Worm (Caenorhabditis elegans) whole organism, L4 larva: ENCODE results near the gene vha-13.

Experiments used
- F10B5.3 ChIP-seq: sonication (generic microtip); optimal IDR thresholded peaks from 2 replicates; lab custom pipeline; 2016; ENCODE audit warnings: mild to moderate bottlenecking, missing genetic modification characterization, missing compliant biosample characterization
- F26F4.8 ChIP-seq: fragments of 200-800 bp; sonication (Bioruptor generic); conservative IDR thresholded peaks from 2 replicates; pipeline ENCODE4 v1.3.6; 2022; ENCODE audit warnings: missing genetic modification characterization, missing compliant biosample characterization
- F49E8.2 ChIP-seq: sonication (generic microtip); optimal IDR thresholded peaks from 2 replicates; lab custom pipeline; 2016; ENCODE audit warnings: missing compliant biosample characterization, mild to moderate bottlenecking, missing genetic modification characterization, borderline replicate concordance
- T20F7.1 ChIP-seq: fragments of 200-800 bp; sonication (Bioruptor generic); optimal IDR thresholded peaks from 2 replicates; lab custom pipeline; 2018; ENCODE audit warnings: mild to moderate bottlenecking, missing genetic modification characterization, missing compliant biosample characterization
- Y105C5A.15 ChIP-seq: fragments of 200-800 bp; sonication (Bioruptor generic); IDR thresholded peaks from 2 replicates; pipeline ENCODE4 v1.3.6; 2022; ENCODE audit warnings: missing genetic modification characterization, missing compliant biosample characterization
- ZK337.2 ChIP-seq: fragments of 200-800 bp; sonication (Bioruptor generic); IDR thresholded peaks from 2 replicates; pipeline ENCODE4 v1.3.6; 2022; ENCODE audit warnings: missing genetic modification reagents, missing genetic modification characterization, missing compliant biosample characterization
- ZK546.5 ChIP-seq, 2 experiments: sonication (generic microtip); optimal IDR thresholded peaks; 2 replicates each; lab custom pipeline; 2017; ENCODE audit warnings: missing biosample characterization in 2 of 2, missing genetic modification characterization in 2 of 2
- aly-2 ChIP-seq: sonication (generic microtip); optimal IDR thresholded peaks from 2 replicates; lab custom pipeline; 2018; ENCODE audit warnings: missing biosample characterization, missing genetic modification characterization
- ama-1 ChIP-seq: fragments of 150-350 bp; optimal IDR thresholded peaks from 2 replicates; lab custom pipeline; 2014; ENCODE audit warnings: inconsistent platforms, mixed read lengths
- arid-1 ChIP-seq: fragments of 200-800 bp; sonication (Bioruptor generic); conservative IDR thresholded peaks from 2 replicates; pipeline ENCODE4 v1.3.6; 2022; ENCODE audit warnings: missing genetic modification reagents, missing genetic modification characterization, missing compliant biosample characterization
- attf-4 ChIP-seq: sonication (generic microtip); optimal IDR thresholded peaks from 3 replicates; lab custom pipeline; 2017; ENCODE audit warnings: missing biosample characterization, missing genetic modification characterization
- ceh-20 ChIP-seq: fragments of 200-800 bp; sonication (Bioruptor generic); IDR thresholded peaks from 2 replicates; pipeline ENCODE4 v1.3.6; 2022; ENCODE audit warnings: missing genetic modification reagents, missing genetic modification characterization, missing compliant biosample characterization
- ceh-32 ChIP-seq: sonication (generic microtip); optimal IDR thresholded peaks from 2 replicates; lab custom pipeline; 2016; ENCODE audit warnings: mild to moderate bottlenecking, missing genetic modification characterization, missing compliant biosample characterization; ENCODE audit not compliant: poor library complexity
- ceh-82 ChIP-seq: sonication (generic microtip); optimal IDR thresholded peaks from 2 replicates; lab custom pipeline; 2017; ENCODE audit warnings: missing biosample characterization, missing genetic modification characterization
- ces-1 ChIP-seq: fragments of 150-350 bp; sonication (generic microtip); optimal IDR thresholded peaks from 4 replicates; lab custom pipeline; 2014; ENCODE audit warnings: missing biosample characterization, missing genetic modification reagents, missing genetic modification characterization
- cey-2 ChIP-seq: sonication (generic microtip); optimal IDR thresholded peaks from 3 replicates; lab custom pipeline; 2017; ENCODE audit warnings: missing genetic modification characterization, mild to moderate bottlenecking, missing compliant biosample characterization, antibody characterized with exemption, borderline replicate concordance; ENCODE audit not compliant: insufficient read depth
- daf-12 ChIP-seq: fragments of 150-350 bp; optimal IDR thresholded peaks from 2 replicates; lab custom pipeline; 2014; ENCODE audit warnings: missing biosample characterization, missing genetic modification reagents, missing genetic modification characterization
- daf-16 ChIP-seq, 3 experiments: sonication (generic microtip); optimal IDR thresholded peaks; 2 replicates each; lab custom pipeline; 2016 to 2017; ENCODE audit warnings: missing genetic modification characterization in 3 of 3, missing genetic modification reagents in 3 of 3, mild to moderate bottlenecking in 2 of 3, missing compliant biosample characterization in 2 of 3, missing biosample characterization in 1 of 3, moderate library complexity in 1 of 3
- dmd-8 ChIP-seq: fragments of 200-800 bp; sonication (Bioruptor generic); IDR thresholded peaks from 2 replicates; pipeline ENCODE4 v1.3.6; 2022; ENCODE audit warnings: missing genetic modification characterization, missing compliant biosample characterization
- dpl-1 ChIP-seq: fragments of 150-350 bp; optimal IDR thresholded peaks from 2 replicates; lab custom pipeline; 2014; ENCODE audit warnings: missing biosample characterization, missing genetic modification reagents, missing genetic modification characterization
- duxl-1 ChIP-seq: sonication (generic microtip); optimal IDR thresholded peaks from 2 replicates; lab custom pipeline; 2016; ENCODE audit warnings: mild to moderate bottlenecking, missing genetic modification characterization, moderate library complexity, missing compliant biosample characterization; ENCODE audit not compliant: poor library complexity
- egl-27 ChIP-seq: sonication (generic microtip); optimal IDR thresholded peaks from 3 replicates; lab custom pipeline; 2017; ENCODE audit warnings: missing biosample characterization, missing genetic modification reagents, missing genetic modification characterization
- gei-8 ChIP-seq: fragments of 200-800 bp; sonication (Bioruptor generic); optimal IDR thresholded peaks from 2 replicates; lab custom pipeline; 2018; ENCODE audit warnings: mild to moderate bottlenecking, missing genetic modification characterization, missing compliant biosample characterization
- hif-1 ChIP-seq, 2 experiments: sonication (generic microtip); optimal IDR thresholded peaks; 2 replicates each; lab custom pipeline; 2016 to 2017; ENCODE audit warnings: missing compliant biosample characterization in 2 of 2, missing genetic modification characterization in 2 of 2, missing genetic modification reagents in 2 of 2, missing genotype in 2 of 2, mild to moderate bottlenecking in 1 of 2
- hlh-11 ChIP-seq: fragments of 200-800 bp; sonication (Bioruptor generic); optimal IDR thresholded peaks from 2 replicates; lab custom pipeline; 2018; ENCODE audit warnings: mild to moderate bottlenecking, missing genetic modification characterization, missing compliant biosample characterization
- hlh-30 ChIP-seq: sonication (generic microtip); optimal IDR thresholded peaks from 2 replicates; lab custom pipeline; 2017; ENCODE audit warnings: antibody characterized with exemption, mild to moderate bottlenecking, missing genetic modification characterization, missing compliant biosample characterization; ENCODE audit not compliant: insufficient read depth
- hmg-1.1 ChIP-seq: fragments of 200-800 bp; sonication (Bioruptor generic); IDR thresholded peaks from 2 replicates; pipeline ENCODE4 v1.3.6; 2022; ENCODE audit warnings: missing genetic modification reagents, missing genetic modification characterization, missing compliant biosample characterization
- lim-7 ChIP-seq: fragments of 200-800 bp; sonication (Bioruptor generic); IDR thresholded peaks from 2 replicates; pipeline ENCODE4 v1.3.6; 2022; ENCODE audit warnings: missing genetic modification characterization, missing compliant biosample characterization
- lin-1 ChIP-seq: fragments of 200-800 bp; sonication (Bioruptor generic); IDR thresholded peaks from 2 replicates; pipeline ENCODE4 v1.3.6; 2022; ENCODE audit warnings: missing genetic modification reagents, missing genetic modification characterization, missing compliant biosample characterization
- lin-13 ChIP-seq: fragments of 150-350 bp; optimal IDR thresholded peaks from 2 replicates; lab custom pipeline; 2014; ENCODE audit warnings: missing biosample characterization, missing genetic modification reagents, missing genetic modification characterization
- lin-39 ChIP-seq: fragments of 150-350 bp; optimal IDR thresholded peaks from 2 replicates; lab custom pipeline; 2014; ENCODE audit warnings: missing biosample characterization, missing genetic modification reagents, missing genetic modification characterization
- lir-3 ChIP-seq: sonication (generic microtip); optimal IDR thresholded peaks from 2 replicates; lab custom pipeline; 2016; ENCODE audit warnings: mild to moderate bottlenecking, missing genetic modification characterization, missing compliant biosample characterization
- mep-1 ChIP-seq: fragments of 150-350 bp; sonication (generic microtip); optimal IDR thresholded peaks from 3 replicates; lab custom pipeline; 2014; ENCODE audit warnings: missing biosample characterization, missing genetic modification characterization
- mes-2 ChIP-seq: sonication (generic microtip); optimal IDR thresholded peaks from 2 replicates; lab custom pipeline; 2016; ENCODE audit warnings: missing genotype, mild to moderate bottlenecking, missing genetic modification characterization, missing compliant biosample characterization; ENCODE audit not compliant: poor library complexity, severe bottlenecking
- nhr-102 ChIP-seq: sonication (generic microtip); optimal IDR thresholded peaks from 2 replicates; lab custom pipeline; 2016; ENCODE audit warnings: mild to moderate bottlenecking, missing genetic modification characterization, moderate library complexity, missing compliant biosample characterization
- nhr-237 ChIP-seq: sonication (generic microtip); optimal IDR thresholded peaks from 2 replicates; lab custom pipeline; 2017; ENCODE audit warnings: missing biosample characterization, missing genetic modification characterization
- nhr-41 ChIP-seq: fragments of 200-800 bp; sonication (Bioruptor generic); IDR thresholded peaks from 2 replicates; pipeline ENCODE4 v1.3.6; 2022; ENCODE audit warnings: missing genetic modification reagents, missing genetic modification characterization, missing compliant biosample characterization
- nhr-42 ChIP-seq: fragments of 200-800 bp; sonication (Bioruptor generic); IDR thresholded peaks from 2 replicates; pipeline ENCODE4 v1.3.6; 2022; ENCODE audit warnings: missing genetic modification characterization, missing compliant biosample characterization
- nhr-6 ChIP-seq: fragments of 150-350 bp; optimal IDR thresholded peaks from 2 replicates; lab custom pipeline; 2014; ENCODE audit warnings: missing biosample characterization, missing genetic modification characterization
- nhr-76 ChIP-seq: fragments of 150-350 bp; optimal IDR thresholded peaks from 2 replicates; lab custom pipeline; 2014; ENCODE audit warnings: missing biosample characterization, missing genetic modification characterization
- nhr-77 ChIP-seq: fragments of 150-350 bp; optimal IDR thresholded peaks from 2 replicates; lab custom pipeline; 2014; ENCODE audit warnings: missing biosample characterization, missing genetic modification characterization
- php-3 ChIP-seq: fragments of 200-800 bp; sonication (Bioruptor generic); IDR thresholded peaks from 2 replicates; pipeline ENCODE4 v1.3.6; 2022; ENCODE audit warnings: missing genetic modification reagents, missing genetic modification characterization, missing compliant biosample characterization
- pqm-1 ChIP-seq: sonication (generic microtip); optimal IDR thresholded peaks from 2 replicates; lab custom pipeline; 2017; ENCODE audit warnings: missing biosample characterization, missing genetic modification characterization
- sdz-12 ChIP-seq: fragments of 200-800 bp; sonication (Bioruptor generic); optimal IDR thresholded peaks from 2 replicates; lab custom pipeline; 2018; ENCODE audit warnings: mild to moderate bottlenecking, missing genetic modification characterization, missing compliant biosample characterization
- skn-1 ChIP-seq: fragments of 150-350 bp; optimal IDR thresholded peaks from 2 replicates; lab custom pipeline; 2014; ENCODE audit warnings: missing biosample characterization, missing genetic modification characterization
- unc-39 ChIP-seq: sonication (generic microtip); optimal IDR thresholded peaks from 2 replicates; lab custom pipeline; 2017; ENCODE audit warnings: missing biosample characterization, missing genetic modification characterization
- unc-62 ChIP-seq, 3 experiments: fragments of 150-350 bp in 1 of 3; sonication (generic microtip); optimal IDR thresholded peaks in 2 of 3; peaks in 1 of 3; 1 replicate in 1 of 3; 2 replicates in 2 of 3; lab custom pipeline; 2014 to 2017; ENCODE audit warnings: missing biosample characterization in 3 of 3, missing genetic modification characterization in 3 of 3, missing genetic modification reagents in 3 of 3, missing genotype in 1 of 3
- zag-1 ChIP-seq: fragments of 150-350 bp; optimal IDR thresholded peaks from 2 replicates; lab custom pipeline; 2014; ENCODE audit warnings: missing biosample characterization, missing genetic modification characterization
- zip-2 ChIP-seq: fragments of 150-350 bp; optimal IDR thresholded peaks from 2 replicates; lab custom pipeline; 2014; ENCODE audit warnings: missing biosample characterization, missing genetic modification characterization
- ztf-11 ChIP-seq: fragments of 150-350 bp; optimal IDR thresholded peaks from 2 replicates; lab custom pipeline; 2014; ENCODE audit warnings: missing biosample characterization, missing genetic modification characterization

The vha-13 gene

ce11 chrV:14347234-14347826 lies 4.2 kb upstream of the vha-13 start, which contains the start of gene cept-2 (continued):
- TF ChIP-seq ztf-11 (tag; lab: Kevin White, UChicago) = no peak
- TF ChIP-seq zag-1 (tag; lab: Kevin White, UChicago) = no peak
- TF ChIP-seq hif-1 (tag; optimal IDR thresholded peaks at IDR 0.05; lab: Kevin White, UChicago) = peak in 1 of 2 experiments; percentile 85
- peak; percentile 63 for TF ChIP-seq F49E8.2
- no peak for TF ChIP-seq unc-39
- no peak for TF ChIP-seq daf-16 (GFP tag; optimal IDR thresholded peaks at IDR 0.05; lab: Kevin White, UChicago)
- peak; percentile 69 for TF ChIP-seq daf-16 (tag; optimal IDR thresholded peaks at IDR 0.05; lab: Kevin White, UChicago)
- no peak for TF ChIP-seq egl-27 (tag; lab: Kevin White, UChicago)
- TF ChIP-seq nhr-102 = no peak
- TF ChIP-seq aly-2 (tag; lab: Kevin White, UChicago) = no peak
- peak; percentile 89 for TF ChIP-seq lin-13 (GFP tag; lab: Kevin White, UChicago)
- no peak for TF ChIP-seq F26F4.8
- peak; percentile 80 for TF ChIP-seq hlh-30 (tag; lab: Kevin White, UChicago)
- TF ChIP-seq lir-3 (tag; lab: Kevin White, UChicago) = no peak
- no peak for TF ChIP-seq gei-8
- TF ChIP-seq hlh-11 (tag; lab: Kevin White, UChicago) = peak; percentile 85
- peak; percentile 53; the same call in 1 of the 2 replicates for TF ChIP-seq php-3 (GFP tag; lab: Robert Waterston, UW)
- TF ChIP-seq lim-7 (GFP tag; lab: Robert Waterston, UW) = no peak
- no peak for TF ChIP-seq lin-39 (tag; lab: Kevin White, UChicago)
- no peak for TF ChIP-seq nhr-237
- TF ChIP-seq nhr-76 (tag; lab: Kevin White, UChicago) = no peak
- TF ChIP-seq zip-2 (tag; lab: Kevin White, UChicago) = peak; percentile 59
- TF ChIP-seq F10B5.3 (tag; lab: Kevin White, UChicago) = no peak
- no peak for TF ChIP-seq nhr-41
- no peak for TF ChIP-seq pqm-1
- peak; percentile 85 for TF ChIP-seq nhr-42
- no peak for TF ChIP-seq ZK546.5 (tag; optimal IDR thresholded peaks at IDR 0.05; lab: Kevin White, UChicago)
- no peak for TF ChIP-seq ceh-82 (tag; lab: Kevin White, UChicago)
- no peak for TF ChIP-seq Y105C5A.15 (GFP tag; lab: Robert Waterston, UW)
- TF ChIP-seq daf-12 = no peak
- TF ChIP-seq duxl-1 (tag; lab: Kevin White, UChicago) = peak; percentile 92
- TF ChIP-seq unc-62 (GFP tag; optimal IDR thresholded peaks at IDR 0.05 in 1 of 2; lab: Kevin White, UChicago) = no peak
- no peak for TF ChIP-seq unc-62 (tag; optimal IDR thresholded peaks at IDR 0.05; lab: Kevin White, UChicago)
- no peak for TF ChIP-seq skn-1 (tag; lab: Kevin White, UChicago)
- TF ChIP-seq dpl-1 (GFP tag; lab: Kevin White, UChicago) = peak; percentile 89
- TF ChIP-seq attf-4 (tag; lab: Kevin White, UChicago) = no peak
- TF ChIP-seq sdz-12 (GFP tag; lab: Kevin White, UChicago) = no peak
- TF ChIP-seq lin-1 (GFP tag; lab: Robert Waterston, UW) = no peak
- TF ChIP-seq cey-2 (tag; lab: Kevin White, UChicago) = no peak
- TF ChIP-seq mes-2 = peak; percentile 99
- TF ChIP-seq dmd-8 (GFP tag; lab: Robert Waterston, UW) = no peak
- peak; percentile 85 for TF ChIP-seq hmg-1.1 (GFP tag; lab: Robert Waterston, UW)
- peak; percentile 38 for TF ChIP-seq ces-1 (GFP tag; lab: Kevin White, UChicago)
- peak; percentile 100 for TF ChIP-seq nhr-6 (tag; lab: Kevin White, UChicago)
- TF ChIP-seq ama-1 (lab: Kevin White, UChicago) = no peak
- peak; percentile 95 for TF ChIP-seq nhr-77 (tag; lab: Kevin White, UChicago)
- TF ChIP-seq arid-1 (GFP tag; lab: Robert Waterston, UW) = no peak
- TF ChIP-seq ceh-32 (tag; lab: Kevin White, UChicago) = no peak
- TF ChIP-seq ceh-20 (GFP tag; lab: Robert Waterston, UW) = peak; percentile 88
- no peak for TF ChIP-seq mep-1 (tag; lab: Kevin White, UChicago)
- TF ChIP-seq ZK337.2 (GFP tag; lab: Robert Waterston, UW) = peak; percentile 70; the same call in 1 of the 2 replicates
- TF ChIP-seq T20F7.1 (GFP tag; lab: Kevin White, UChicago) = peak; percentile 86
